Worm (Caenorhabditis elegans): ENCODE measurements around the gene M117.6.

ce11 chrIV:11809047-11809446 lies 18.9 kb downstream of the M117.6 start:
- no peak for TF ChIP-seq snpc-4 (tag; optimal IDR thresholded peaks at IDR 0.05)
- TF ChIP-seq nhr-10 (tag; optimal IDR thresholded peaks at IDR 0.05): no peak
- no peak for TF ChIP-seq unc-39 (tag; optimal IDR thresholded peaks at IDR 0.05)
- TF ChIP-seq ama-1 (optimal IDR thresholded peaks at IDR 0.05): no peak
- TF ChIP-seq nhr-12 (tag; optimal IDR thresholded peaks at IDR 0.05): no peak
- TF ChIP-seq nhr-237 (tag; optimal IDR thresholded peaks at IDR 0.05): no peak
